Worm (Caenorhabditis elegans): Measurements from ENCODE around the gene gei-14.

The gei-14 gene

DNA sequence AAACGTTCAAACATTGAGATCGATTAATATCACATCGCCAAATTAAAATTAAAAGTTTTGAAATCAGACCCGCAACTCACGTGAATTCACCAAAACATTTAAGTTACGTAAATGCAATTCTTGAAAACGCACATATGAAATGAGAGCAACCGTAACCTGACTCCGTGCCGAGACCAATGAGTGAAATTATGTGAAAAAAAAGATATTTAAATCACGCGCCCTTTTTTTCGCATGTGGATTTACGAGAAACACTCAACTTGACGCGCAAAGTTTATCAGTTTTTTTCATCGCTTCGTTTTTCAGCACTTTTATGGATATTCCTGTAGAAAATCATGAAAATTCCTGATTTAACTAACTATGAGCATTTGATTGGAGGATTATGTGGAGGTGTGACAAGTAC, at the start of gene gei-14, which contains the start of gene slc-25A32:
Gene gei-14, minus strand, starts transcription at position 175 of the 400 bp plus-strand sequence.
Gene slc-25A32, plus strand, starts transcription at position 242 of the 400 bp plus-strand sequence.
- TF ChIP-seq unc-62 (GFP tag; optimal IDR thresholded peaks at IDR 0.05): no peak

DNA sequence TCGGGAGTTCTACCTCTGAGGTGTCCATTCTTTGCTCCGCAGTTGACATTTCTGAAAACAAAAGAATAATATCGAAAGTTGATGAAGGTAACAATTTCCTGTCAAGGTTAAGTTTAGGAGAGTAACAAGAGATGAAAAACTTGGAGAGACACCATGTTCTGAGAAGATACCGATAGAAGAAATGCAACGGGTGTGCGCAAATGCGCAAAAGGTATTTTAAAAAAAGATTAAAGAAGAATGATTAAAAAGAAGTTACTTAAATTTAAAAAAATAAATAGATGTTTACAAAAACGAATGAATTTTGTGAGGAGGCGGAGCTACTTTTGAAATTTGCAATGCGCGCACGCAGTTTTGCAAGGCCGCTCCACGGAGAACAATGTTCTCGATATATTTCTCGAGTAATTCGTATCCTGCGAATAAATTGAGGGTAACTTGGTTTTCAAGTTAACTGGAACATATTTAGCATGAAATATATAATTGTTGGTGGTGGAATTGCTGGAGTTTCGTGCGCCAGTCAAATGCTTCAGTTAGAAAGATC, 49.0 kb upstream of the gei-14 start, which contains the start of the genes ran-3 and C26D10.3:
Gene ran-3, minus strand, starts transcription at position 51 of the 538 bp plus-strand sequence.
Gene C26D10.3, plus strand, starts transcription at position 385 of the 538 bp plus-strand sequence.
- no peak for TF ChIP-seq unc-62 (GFP tag; optimal IDR thresholded peaks at IDR 0.05)

- TF ChIP-seq unc-62 (GFP tag; optimal IDR thresholded peaks at IDR 0.05): no peak
These were observed 45.2 kb upstream of the gei-14 start, which contains the start of gene shw-1 for ce11 chrII:8321244-8321643. TSS of gene shw-1 (minus strand) at chrII:8321471.

DNA sequence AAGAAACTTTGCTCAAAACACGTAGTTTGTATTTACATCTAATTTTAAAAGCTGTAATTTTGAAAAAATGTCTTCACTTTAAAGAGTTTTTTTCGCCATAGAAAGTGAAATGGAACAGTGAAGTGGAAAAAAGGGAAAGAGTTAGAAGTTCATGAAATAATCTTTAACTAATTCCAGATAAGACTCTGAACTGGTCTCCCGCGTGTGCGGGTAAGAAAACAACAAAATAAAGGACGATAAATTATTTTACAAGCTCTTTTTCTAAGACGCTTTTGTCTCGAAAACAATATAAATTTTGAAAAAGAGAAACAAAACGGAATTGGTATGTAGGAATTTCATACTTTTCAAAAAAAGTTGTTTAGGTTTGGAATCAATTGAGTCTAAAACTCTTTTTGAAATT, 40.7 kb upstream of the gei-14 start:
- TF ChIP-seq unc-62 (GFP tag; optimal IDR thresholded peaks at IDR 0.05): no peak

ce11 chrII:8314768-8315167, 38.7 kb upstream of the gei-14 start:
- TF ChIP-seq unc-62 (GFP tag; optimal IDR thresholded peaks at IDR 0.05): no peak

DNA sequence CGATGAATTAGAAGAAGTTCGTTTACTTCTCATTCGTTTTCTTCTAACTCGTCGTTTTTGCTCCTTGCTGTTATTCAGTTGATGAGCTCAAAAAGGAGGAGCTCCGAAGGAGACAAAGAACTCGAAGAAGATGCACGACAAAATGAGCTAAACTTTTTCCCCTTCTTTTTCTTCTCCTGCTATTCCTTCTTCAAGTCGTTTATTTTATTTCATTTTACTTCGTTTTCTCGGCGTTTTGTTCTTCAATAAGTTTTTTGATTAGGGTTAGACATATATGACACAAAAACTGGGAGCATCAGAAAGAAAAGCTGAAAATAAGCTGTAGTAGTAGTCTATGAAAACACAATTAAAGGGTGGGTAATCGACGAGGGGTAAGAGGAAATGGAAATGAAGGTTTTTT, 36.0 kb upstream of the gei-14 start:
- no peak for TF ChIP-seq unc-62 (GFP tag; optimal IDR thresholded peaks at IDR 0.05)

- no peak for TF ChIP-seq unc-62 (GFP tag; optimal IDR thresholded peaks at IDR 0.05)
These were observed 35.5 kb upstream of the gei-14 start for ce11 chrII:8311484-8311883.

DNA sequence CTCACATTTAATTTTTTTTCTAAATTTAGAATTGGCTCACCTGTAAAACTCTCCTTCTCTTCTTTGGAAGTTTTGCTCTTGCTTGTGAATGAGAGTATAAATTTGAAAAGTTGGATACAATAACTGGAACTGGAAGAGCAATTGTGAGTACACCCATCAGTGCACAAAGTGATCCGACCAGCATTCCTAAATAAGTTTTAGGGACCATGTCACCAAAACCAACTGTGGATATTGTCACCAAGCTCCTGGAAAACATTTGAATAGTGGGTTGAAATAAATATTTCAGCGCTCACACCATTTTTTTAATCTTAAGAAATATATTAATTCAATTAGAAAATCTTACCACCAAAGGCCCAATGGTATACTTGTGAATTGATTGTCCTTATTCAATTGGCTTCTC, 32.3 kb upstream of the gei-14 start:
- no peak for TF ChIP-seq unc-62 (GFP tag; optimal IDR thresholded peaks at IDR 0.05)

DNA sequence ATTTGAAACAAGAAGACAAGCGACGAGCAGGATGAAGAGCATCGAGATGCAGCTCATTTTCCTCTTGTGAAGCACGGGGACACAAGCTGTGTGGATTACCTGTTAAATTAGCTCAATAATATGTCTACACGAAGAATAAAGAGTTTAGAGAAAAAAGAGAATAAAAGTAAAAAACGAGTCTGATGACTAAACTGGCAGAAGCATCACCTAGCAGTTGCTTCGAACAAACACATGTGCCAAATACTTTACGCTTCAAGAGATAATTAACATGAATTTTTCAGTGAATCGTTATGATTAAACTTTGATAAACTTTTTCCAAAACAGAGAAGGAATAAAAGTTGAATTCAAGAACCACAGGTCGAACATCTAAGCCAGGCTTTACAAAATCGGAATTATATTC, 19.3 kb upstream of the gei-14 start, which contains the start of gene nlp-55:
Gene nlp-55, minus strand, starts transcription at position 101 of the 400 bp plus-strand sequence.
- TF ChIP-seq unc-62 (GFP tag; optimal IDR thresholded peaks at IDR 0.05): no peak

DNA sequence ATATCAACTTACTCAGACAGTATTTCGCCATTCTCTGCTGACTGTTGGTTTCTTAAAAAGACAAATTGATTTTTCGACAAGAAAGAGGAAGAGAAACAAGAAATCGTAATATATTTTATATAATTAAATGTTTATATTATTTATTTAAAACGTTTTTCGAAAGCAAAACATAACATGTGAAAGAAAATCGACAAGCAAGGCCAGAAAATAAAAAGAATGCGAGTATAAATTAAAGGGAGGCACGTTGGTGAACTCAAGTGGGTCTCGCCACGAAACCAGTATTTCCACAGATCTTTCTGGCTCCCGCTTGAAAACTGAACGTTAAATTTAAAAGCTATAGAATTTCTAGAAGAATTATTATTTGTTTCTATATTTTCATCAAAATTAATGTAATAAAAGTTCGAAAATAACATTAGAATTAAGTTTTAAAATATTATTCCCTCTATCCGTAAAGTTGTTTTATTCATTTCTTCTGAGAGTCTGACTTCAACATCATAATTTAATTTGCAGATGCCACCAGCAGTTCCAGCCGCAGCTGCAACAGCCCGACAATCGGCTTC, 7.2 kb upstream of the gei-14 start, which contains the start of the genes nst-1 and cct-4:
Gene nst-1, minus strand, starts transcription at position 51 of the 560 bp plus-strand sequence.
Gene cct-4, plus strand, starts transcription at position 510 of the 560 bp plus-strand sequence.
- no peak for TF ChIP-seq unc-62 (GFP tag; optimal IDR thresholded peaks at IDR 0.05)

DNA sequence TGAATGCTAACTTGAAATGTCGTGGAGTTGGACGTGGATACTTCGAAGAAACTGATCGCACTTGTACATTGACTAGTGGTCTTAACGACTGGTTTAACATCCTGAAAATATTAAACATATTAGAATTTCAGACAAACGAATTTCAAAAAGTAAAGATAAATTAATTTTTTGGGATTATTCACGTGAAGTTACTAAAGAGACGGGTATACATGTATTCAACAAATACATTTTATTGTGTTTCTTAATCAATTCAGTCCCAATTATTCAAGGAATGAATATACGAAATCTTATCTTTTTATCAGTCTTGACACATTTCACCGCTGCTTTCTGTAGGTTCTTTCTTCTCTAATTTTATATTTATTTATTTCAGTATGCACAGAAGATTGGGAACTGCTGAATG, 2.4 kb upstream of the gei-14 start, which contains the start of the genes mrpl-10 and clec-142:
Gene mrpl-10, minus strand, starts transcription at position 101 of the 400 bp plus-strand sequence.
Gene clec-142, plus strand, starts transcription at position 264 of the 400 bp plus-strand sequence.
- no peak for TF ChIP-seq unc-62 (GFP tag; optimal IDR thresholded peaks at IDR 0.05)

- TF ChIP-seq unc-62 (GFP tag; optimal IDR thresholded peaks at IDR 0.05): no peak
These were observed 3.0 kb downstream of the gei-14 start for ce11 chrII:8273060-8273459.

DNA sequence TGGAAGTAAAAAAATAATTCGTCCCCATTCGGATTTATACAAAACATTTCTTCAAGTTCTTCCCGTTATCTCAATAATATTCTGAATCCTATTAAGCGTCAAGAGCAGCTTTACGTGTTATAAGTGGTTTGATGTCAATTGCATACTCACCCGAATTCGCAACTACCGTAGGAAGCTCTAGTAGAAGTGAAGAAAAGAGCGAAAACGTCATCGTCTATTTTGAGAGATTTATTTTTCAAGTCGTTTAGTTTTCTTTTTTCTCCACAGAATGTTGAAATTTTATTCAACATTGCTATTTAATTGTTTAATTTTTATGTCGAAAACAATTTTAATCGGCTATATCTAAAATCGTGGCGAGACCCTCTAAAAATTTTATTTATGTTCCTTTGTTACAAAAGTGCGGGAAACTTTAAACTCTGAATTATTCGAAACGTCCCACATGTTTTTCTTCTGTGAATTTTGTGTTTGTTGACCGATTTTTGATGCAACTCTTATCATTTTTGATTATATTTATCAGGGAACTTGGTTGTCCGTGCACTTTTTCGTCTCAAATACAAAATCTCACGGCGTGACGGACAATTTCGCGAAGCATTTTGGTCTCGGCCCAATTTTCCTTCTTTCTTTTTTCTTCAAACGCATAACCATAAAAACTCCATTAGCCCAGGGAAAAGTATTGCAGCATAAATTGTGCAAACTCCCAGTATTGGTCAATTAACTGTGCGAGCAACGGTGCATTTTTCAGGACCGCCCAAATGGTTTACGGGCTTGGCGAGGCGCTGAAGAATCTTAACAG, 6.0 kb downstream of the gei-14 start, which contains the start of gene tdc-1:
Gene tdc-1, plus strand, starts transcription at position 743 of the 793 bp plus-strand sequence.
- TF ChIP-seq unc-62 (GFP tag; optimal IDR thresholded peaks at IDR 0.05): no peak

ce11 chrII:8269351-8269750, 6.7 kb downstream of the gei-14 start, which contains the start of gene K01C8.2:
TSS of gene K01C8.2 (minus strand) at chrII:8269451.
- TF ChIP-seq unc-62 (GFP tag; optimal IDR thresholded peaks at IDR 0.05): no peak

DNA sequence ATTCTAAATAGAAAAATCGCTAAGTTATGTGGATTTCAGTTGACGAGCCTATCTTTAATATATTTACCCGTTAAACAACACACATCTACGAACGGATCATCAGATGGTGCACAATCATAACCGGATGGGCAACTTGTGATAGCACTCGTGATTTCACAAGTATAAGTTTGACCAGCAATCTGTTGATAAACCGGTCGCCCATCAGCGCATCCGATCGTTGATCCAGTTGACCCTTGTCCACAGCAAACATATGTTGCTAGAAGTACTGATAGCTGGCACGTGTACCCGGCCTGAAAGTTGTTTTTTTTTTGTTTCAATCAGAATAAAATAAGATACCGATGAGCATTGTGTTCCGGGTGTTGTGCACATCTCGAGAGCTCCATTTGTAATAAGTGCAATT, 8.4 kb downstream of the gei-14 start:
- no peak for TF ChIP-seq unc-62 (GFP tag; optimal IDR thresholded peaks at IDR 0.05)

- no peak for TF ChIP-seq unc-62 (GFP tag; optimal IDR thresholded peaks at IDR 0.05)
These were observed 9.5 kb downstream of the gei-14 start for ce11 chrII:8266559-8266958.
